Fruit fly (Drosophila melanogaster): Measurements from ENCODE around the gene CG8560.

CG8560 gene

dm6 chr3L:7404081-7404480 lies at the start of gene CG8560:
Gene CG8560, minus strand, starts transcription at chr3L:7404181.
- TF ChIP-seq Ets98B (GFP tag; IDR thresholded peaks at IDR 0.05) (no peak), CG8301 (tag; optimal IDR thresholded peaks at IDR 0.05) (no peak), gl (tag; optimal IDR thresholded peaks at IDR 0.05) (no peak), Snoo (tag; optimal IDR thresholded peaks at IDR 0.05) (no peak), CG17806 (tag; optimal IDR thresholded peaks at IDR 0.05) (no peak), D1 (tag; optimal IDR thresholded peaks at IDR 0.05) (no peak), CG32121 (GFP tag; IDR thresholded peaks at IDR 0.05) (no peak), EcR (GFP tag; optimal IDR thresholded peaks at IDR 0.05) (no peak), rn (GFP tag; IDR thresholded peaks at IDR 0.05) (no peak)

- TF ChIP-seq Snoo (tag; optimal IDR thresholded peaks at IDR 0.05) (no peak), Pif1A (GFP tag; optimal IDR thresholded peaks at IDR 0.05) (no peak), CG8301 (tag; optimal IDR thresholded peaks at IDR 0.05) (no peak), gl (tag; optimal IDR thresholded peaks at IDR 0.05) (no peak), CG34367 (tag; optimal IDR thresholded peaks at IDR 0.05) (no peak), CG14655 (GFP tag; optimal IDR thresholded peaks at IDR 0.05) (no peak), CG10348 (GFP tag; IDR thresholded peaks at IDR 0.05) (no peak), CG17806 (tag; optimal IDR thresholded peaks at IDR 0.05) (no peak), D1 (tag; optimal IDR thresholded peaks at IDR 0.05) (no peak), CG12605 (GFP tag; IDR thresholded peaks at IDR 0.05) (no peak), CG9948 (tag; optimal IDR thresholded peaks at IDR 0.05) (no peak)
Measured at dm6 chr3L:7450553-7450952, 46.6 kb upstream of the CG8560 start, which contains the start of gene CG33278. Gene CG33278, plus strand, starts transcription at chr3L:7450853.

DNA sequence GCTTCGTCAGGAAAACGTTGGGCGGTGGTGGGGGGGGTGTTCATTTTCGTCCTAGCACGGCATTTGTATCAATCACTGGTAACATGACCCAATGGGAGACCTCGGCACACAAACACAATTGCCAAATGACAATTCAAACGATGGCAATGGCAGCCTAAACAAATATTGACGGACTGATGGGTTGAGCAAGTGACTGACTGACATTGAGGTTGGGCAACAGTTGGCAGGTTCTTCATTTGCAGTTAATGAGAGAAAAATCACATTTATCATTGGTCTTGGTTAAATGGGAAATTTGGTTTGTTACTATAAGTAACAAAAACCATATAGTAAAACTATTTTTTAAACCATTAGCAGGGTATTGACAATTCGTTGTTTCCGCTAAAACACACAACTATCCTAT lies 45.1 kb upstream of the CG8560 start:
- TF ChIP-seq fd96Ca (GFP tag; IDR thresholded peaks at IDR 0.05) (no peak), EcR (GFP tag; optimal IDR thresholded peaks at IDR 0.05) (no peak), Snoo (tag; optimal IDR thresholded peaks at IDR 0.05) (no peak), D1 (tag; optimal IDR thresholded peaks at IDR 0.05) (no peak), rn (GFP tag; IDR thresholded peaks at IDR 0.05) (no peak), gl (tag; optimal IDR thresholded peaks at IDR 0.05) (no peak), CG4496 (GFP tag; IDR thresholded peaks at IDR 0.05) (no peak), CG15710 (tag; optimal IDR thresholded peaks at IDR 0.05) (no peak), CG9948 (tag; optimal IDR thresholded peaks at IDR 0.05) (no peak)

dm6 chr3L:7440633-7441032 lies 36.7 kb upstream of the CG8560 start, which contains the start of gene sphinx2:
Gene sphinx2, minus strand, starts transcription at chr3L:7440733.
- TF ChIP-seq D1 (tag; optimal IDR thresholded peaks at IDR 0.05), result no peak
- no peak for TF ChIP-seq CG4496 (GFP tag; IDR thresholded peaks at IDR 0.05)
- TF ChIP-seq CG13204 (GFP tag; optimal IDR thresholded peaks at IDR 0.05), result no peak

- no peak for TF ChIP-seq CG9948 (tag; optimal IDR thresholded peaks at IDR 0.05)
Measured at dm6 chr3L:7439305-7439704, 35.3 kb upstream of the CG8560 start, which contains the start of gene sphinx1. Gene sphinx1, minus strand, starts transcription at chr3L:7439405.

- TF ChIP-seq Pif1B (GFP tag; optimal IDR thresholded peaks at IDR 0.05) (no peak), CG9948 (tag; optimal IDR thresholded peaks at IDR 0.05) (no peak), EcR (GFP tag; optimal IDR thresholded peaks at IDR 0.05) (no peak), CG14655 (GFP tag; optimal IDR thresholded peaks at IDR 0.05) (no peak), gl (tag; optimal IDR thresholded peaks at IDR 0.05) (no peak), fd96Ca (GFP tag; IDR thresholded peaks at IDR 0.05) (no peak), CG34367 (tag; optimal IDR thresholded peaks at IDR 0.05) (no peak), CG10348 (GFP tag; IDR thresholded peaks at IDR 0.05) (no peak), CG4496 (GFP tag; IDR thresholded peaks at IDR 0.05) (no peak), rn (GFP tag; IDR thresholded peaks at IDR 0.05) (no peak), CG17806 (tag; optimal IDR thresholded peaks at IDR 0.05) (no peak), CG15710 (tag; optimal IDR thresholded peaks at IDR 0.05) (no peak), CG13204 (GFP tag; optimal IDR thresholded peaks at IDR 0.05) (no peak), Pif1A (GFP tag; optimal IDR thresholded peaks at IDR 0.05) (no peak), D1 (tag; optimal IDR thresholded peaks at IDR 0.05) (no peak)
Measured at dm6 chr3L:7437366-7437765, 33.4 kb upstream of the CG8560 start, which contains the start of gene CG14835. Gene CG14835, minus strand, starts transcription at chr3L:7437466.

DNA sequence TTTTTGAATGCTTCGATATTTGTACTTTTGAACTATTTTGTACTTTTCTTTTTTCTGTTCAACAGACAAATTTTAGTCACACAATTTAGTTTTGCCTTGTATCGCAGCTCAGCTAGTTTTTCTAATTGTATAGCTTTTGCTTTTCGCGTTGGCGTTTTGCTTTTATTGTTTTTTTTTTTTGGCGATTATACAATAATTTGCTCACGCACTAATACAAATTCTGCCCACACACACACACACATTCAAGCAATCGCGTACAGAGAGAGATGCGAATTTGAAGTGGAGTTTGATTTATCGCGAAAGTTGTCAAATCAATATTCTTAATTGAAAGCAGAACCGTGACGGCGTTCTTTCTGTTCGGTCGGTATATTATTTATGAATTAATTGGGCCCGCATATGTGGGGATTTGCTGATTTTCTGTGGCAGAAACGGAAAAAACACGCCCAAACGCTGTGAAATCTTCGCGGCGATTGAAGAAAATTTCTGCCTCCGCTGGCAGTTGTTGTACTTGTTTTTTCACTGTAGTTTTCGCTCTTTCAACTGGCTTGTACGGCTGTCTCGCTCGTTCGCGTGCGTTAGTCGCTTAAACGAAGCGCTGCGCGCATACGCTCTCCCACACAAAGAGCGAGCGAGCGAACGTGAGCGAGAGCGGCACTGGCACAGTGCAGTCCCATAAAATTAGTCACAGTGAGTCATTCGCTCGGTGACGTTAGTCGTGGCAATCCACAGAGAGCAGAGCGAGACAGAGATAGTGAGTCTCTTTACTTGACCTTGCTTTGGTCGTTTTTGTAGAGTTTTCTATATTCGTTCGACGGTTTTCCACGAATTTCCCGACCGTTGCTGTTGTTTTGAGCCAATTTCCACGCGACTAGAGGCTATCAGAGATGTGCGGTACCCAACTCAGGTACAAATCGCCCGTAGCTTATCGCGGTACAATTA lies 31.0 kb upstream of the CG8560 start, which contains the start of gene Rac2:
TSS of gene Rac2 (minus strand) at position 476 of the 939 bp plus-strand sequence.
- TF ChIP-seq CG8301 (tag; optimal IDR thresholded peaks at IDR 0.05) (peak; percentile 58), CG17806 (tag; optimal IDR thresholded peaks at IDR 0.05) (peak; percentile 10), CG8159 (tag; optimal IDR thresholded peaks at IDR 0.05) (peak; percentile 48), rn (GFP tag; IDR thresholded peaks at IDR 0.05) (no peak), fd96Ca (GFP tag; IDR thresholded peaks at IDR 0.05) (peak; percentile 74; the same call in 2 of the 3 replicates), Ets98B (GFP tag; IDR thresholded peaks at IDR 0.05) (peak; percentile 67), CG4496 (GFP tag; IDR thresholded peaks at IDR 0.05) (peak; percentile 72), EcR (GFP tag; optimal IDR thresholded peaks at IDR 0.05) (peak; percentile 68), CG12605 (GFP tag; IDR thresholded peaks at IDR 0.05) (peak; percentile 57), Pif1A (GFP tag; optimal IDR thresholded peaks at IDR 0.05) (peak; percentile 53), Snoo (tag; optimal IDR thresholded peaks at IDR 0.05) (peak; percentile 21), CG14655 (GFP tag; optimal IDR thresholded peaks at IDR 0.05) (peak; percentile 63), CG13204 (GFP tag; optimal IDR thresholded peaks at IDR 0.05) (peak; percentile 64), gl (tag; optimal IDR thresholded peaks at IDR 0.05) (peak; percentile 52), CG10348 (GFP tag; IDR thresholded peaks at IDR 0.05) (no peak), CG9948 (tag; optimal IDR thresholded peaks at IDR 0.05) (peak; percentile 45), CG32121 (GFP tag; IDR thresholded peaks at IDR 0.05) (peak; percentile 68), CG34367 (tag; optimal IDR thresholded peaks at IDR 0.05) (peak; percentile 26), D1 (tag; optimal IDR thresholded peaks at IDR 0.05) (no peak), CG15710 (tag; optimal IDR thresholded peaks at IDR 0.05) (peak; percentile 20), Pif1B (GFP tag; optimal IDR thresholded peaks at IDR 0.05) (peak; percentile 65)

All from whole organism, pupa.